Fruit fly (Drosophila melanogaster) whole organism, embryonic: ENCODE measurements around the gene be.

Source experiments
- Antp ChIP-seq: fragments of 200-800 bp; sonication (Bioruptor generic); optimal IDR thresholded peaks from 3 replicates; lab custom pipeline; 2016; ENCODE audit warnings: missing biosample characterization, missing genetic modification characterization
- Atf3 ChIP-seq: fragments of 200-800 bp; sonication (Bioruptor generic); optimal IDR thresholded peaks from 3 replicates; lab custom pipeline; 2016; ENCODE audit warnings: missing biosample characterization, missing genetic modification characterization
- Awh ChIP-seq: fragments of 200-800 bp; sonication (Bioruptor generic); IDR thresholded peaks from 2 replicates; pipeline ENCODE4, ENCODE4 v1.3.6; 2022; ENCODE audit warnings: missing biosample characterization, missing genetic modification characterization
- CG10274 ChIP-seq: fragments of 200-800 bp; sonication (Bioruptor generic); optimal IDR thresholded peaks from 3 replicates; lab custom pipeline; 2017; ENCODE audit warnings: missing biosample characterization, mild to moderate bottlenecking, missing genetic modification characterization
- CG12942 ChIP-seq: fragments of 200-800 bp; sonication (Bioruptor generic); optimal IDR thresholded peaks from 3 replicates; lab custom pipeline; 2016; ENCODE audit warnings: missing biosample characterization, missing genetic modification characterization
- CG14050 ChIP-seq: fragments of 200-800 bp; sonication (Bioruptor generic); IDR thresholded peaks from 3 replicates; pipeline ENCODE4 v1.3.6; 2022; ENCODE audit warnings: missing biosample characterization, missing genetic modification characterization
- CG15601 ChIP-seq: fragments of 200-800 bp; sonication (Bioruptor generic); optimal IDR thresholded peaks from 3 replicates; lab custom pipeline; 2019; ENCODE audit warnings: missing biosample characterization, mild to moderate bottlenecking, missing genetic modification characterization, moderate library complexity
- CG1603 ChIP-seq: fragments of 200-800 bp; sonication (Bioruptor generic); optimal IDR thresholded peaks from 2 replicates; lab custom pipeline; 2019; ENCODE audit warnings: missing biosample characterization, mild to moderate bottlenecking, missing genetic modification characterization, moderate library complexity
- CG2875 ChIP-seq: fragments of 200-800 bp; sonication (Bioruptor generic); optimal IDR thresholded peaks from 2 replicates; lab custom pipeline; 2017; ENCODE audit warnings: missing biosample characterization, mild to moderate bottlenecking, missing genetic modification characterization, missing genetic modification reagents
- CG31388 ChIP-seq: fragments of 200-800 bp; sonication (Bioruptor generic); optimal IDR thresholded peaks from 2 replicates; lab custom pipeline; 2016; ENCODE audit warnings: missing biosample characterization, missing genetic modification characterization
- CG6175 ChIP-seq: fragments of 200-800 bp; sonication (Bioruptor generic); IDR thresholded peaks from 3 replicates; pipeline ENCODE4 v1.3.6; 2022; ENCODE audit warnings: missing biosample characterization, missing genetic modification characterization
- CG6254 ChIP-seq: fragments of 200-800 bp; sonication (Bioruptor generic); optimal IDR thresholded peaks from 3 replicates; lab custom pipeline; 2017; ENCODE audit warnings: mild to moderate bottlenecking, missing biosample characterization, missing genetic modification reagents, missing genetic modification characterization
- CG6689 ChIP-seq: fragments of 200-800 bp; sonication (Bioruptor generic); IDR thresholded peaks from 2 replicates; pipeline ENCODE4 v1.3.6; 2022; ENCODE audit warnings: missing biosample characterization, missing genetic modification characterization
- CG7556 ChIP-seq: fragments of 200-800 bp; sonication (Bioruptor generic); optimal IDR thresholded peaks from 2 replicates; lab custom pipeline; 2017; ENCODE audit warnings: missing biosample characterization, mild to moderate bottlenecking, missing genetic modification characterization
- D19B ChIP-seq: fragments of 200-800 bp; sonication (Bioruptor generic); optimal IDR thresholded peaks from 2 replicates; lab custom pipeline; 2017; ENCODE audit warnings: missing biosample characterization, mild to moderate bottlenecking, missing genetic modification characterization
- Drgx ChIP-seq: fragments of 200-800 bp; sonication (Bioruptor generic); IDR thresholded peaks from 2 replicates; pipeline ENCODE4 v1.3.6; 2022; ENCODE audit warnings: missing biosample characterization, missing genetic modification characterization
- Hr78 ChIP-seq, 2 experiments: fragments of 200-800 bp in 1 of 2; fragments of >200 bp in 1 of 2; sonication (Bioruptor generic) in 1 of 2; optimal IDR thresholded peaks; 2 replicates each; lab custom pipeline; 2017 to 2019; ENCODE audit warnings: missing biosample characterization in 2 of 2, missing genetic modification characterization in 2 of 2, mild to moderate bottlenecking in 1 of 2, moderate library complexity in 1 of 2
- NK7.1 ChIP-seq: fragments of 200-800 bp; sonication (Bioruptor generic); optimal IDR thresholded peaks from 3 replicates; lab custom pipeline; 2016; ENCODE audit warnings: missing biosample characterization, missing genetic modification characterization
- Oaz ChIP-seq: fragments of 200-800 bp; sonication (Bioruptor generic); IDR thresholded peaks from 2 replicates; pipeline ENCODE4 v1.3.6; 2022; ENCODE audit warnings: missing biosample characterization, missing genetic modification characterization
- PHDP ChIP-seq: fragments of 200-800 bp; sonication (Bioruptor generic); optimal IDR thresholded peaks from 3 replicates; lab custom pipeline; 2018; ENCODE audit warnings: missing biosample characterization, mild to moderate bottlenecking, missing genetic modification characterization, moderate library complexity
- Sry-δ ChIP-seq: fragments of 200-800 bp; sonication (Bioruptor generic); optimal IDR thresholded peaks from 2 replicates; lab custom pipeline; 2016; ENCODE audit warnings: missing biosample characterization, missing genetic modification characterization
- Stat92E ChIP-seq, 3 experiments: fragments of >200 bp in 2 of 3; fragments of 200-800 bp in 1 of 3; sonication (Bioruptor generic) in 1 of 3; optimal IDR thresholded peaks; 2 replicates each; lab custom pipeline; 2017 to 2019; ENCODE audit warnings: missing biosample characterization in 3 of 3, missing genetic modification characterization in 3 of 3, mild to moderate bottlenecking in 1 of 3, moderate library complexity in 1 of 3
- Tbp ChIP-seq: fragments of >200 bp; optimal IDR thresholded peaks from 2 replicates; lab custom pipeline; 2018; ENCODE audit warnings: missing biosample characterization, missing genetic modification characterization
- ab ChIP-seq: fragments of 200-800 bp; sonication (Bioruptor generic); optimal IDR thresholded peaks from 2 replicates; lab custom pipeline; 2016; ENCODE audit warnings: missing biosample characterization, missing genetic modification characterization
- ase ChIP-seq: fragments of 200-800 bp; sonication (Bioruptor generic); IDR thresholded peaks from 3 replicates; pipeline ENCODE4 v1.3.6; 2022; ENCODE audit warnings: missing biosample characterization, missing genetic modification characterization
- bab2 ChIP-seq: fragments of 200-800 bp; sonication (Bioruptor generic); optimal IDR thresholded peaks from 2 replicates; lab custom pipeline; 2016; ENCODE audit warnings: missing biosample characterization, missing genetic modification characterization
- bsh ChIP-seq, 2 experiments: fragments of 200-800 bp; sonication (Bioruptor generic); optimal IDR thresholded peaks; 2 replicates each; lab custom pipeline; 2017 to 2018; ENCODE audit warnings: mild to moderate bottlenecking in 2 of 2, missing biosample characterization in 2 of 2, missing genetic modification characterization in 2 of 2, moderate library complexity in 1 of 2
- dimm ChIP-seq: fragments of 200-800 bp; sonication (Bioruptor generic); IDR thresholded peaks from 2 replicates; pipeline ENCODE4 v1.3.6; 2022; ENCODE audit warnings: missing biosample characterization, missing genetic modification characterization
- dm ChIP-seq: fragments of 200-800 bp; sonication (Bioruptor generic); optimal IDR thresholded peaks from 3 replicates; lab custom pipeline; 2016; ENCODE audit warnings: missing biosample characterization, missing genetic modification characterization
- dmrt11E ChIP-seq: fragments of 200-800 bp; sonication (Bioruptor generic); optimal IDR thresholded peaks from 3 replicates; lab custom pipeline; 2018; ENCODE audit warnings: missing biosample characterization, mild to moderate bottlenecking, missing genetic modification characterization, moderate library complexity
- dmrt99B ChIP-seq: fragments of 200-800 bp; sonication (Bioruptor generic); optimal IDR thresholded peaks from 2 replicates; lab custom pipeline; 2018; ENCODE audit warnings: missing biosample characterization, mild to moderate bottlenecking, missing genetic modification characterization, moderate library complexity
- esg ChIP-seq: fragments of 200-800 bp; sonication (Bioruptor generic); conservative IDR thresholded peaks from 2 replicates; pipeline ENCODE4 v1.3.6; 2022; ENCODE audit warnings: missing biosample characterization, missing genetic modification characterization
- fru ChIP-seq: fragments of >200 bp; optimal IDR thresholded peaks from 2 replicates; lab custom pipeline; 2017
- fu2 ChIP-seq: fragments of 200-800 bp; sonication (Bioruptor generic); optimal IDR thresholded peaks from 2 replicates; lab custom pipeline; 2016; ENCODE audit warnings: missing biosample characterization, missing genetic modification characterization
- gsb-n ChIP-seq: fragments of 200-800 bp; sonication (Bioruptor generic); optimal IDR thresholded peaks from 3 replicates; lab custom pipeline; 2018; ENCODE audit warnings: missing biosample characterization, mild to moderate bottlenecking, missing genetic modification characterization
- gt ChIP-seq: fragments of 200-800 bp; sonication (Bioruptor generic); IDR thresholded peaks from 2 replicates; pipeline ENCODE4 v1.3.6; 2022; ENCODE audit warnings: missing biosample characterization, missing genetic modification characterization
- hbn ChIP-seq: fragments of 200-800 bp; sonication (Bioruptor generic); IDR thresholded peaks from 2 replicates; pipeline ENCODE4 v1.3.6; 2022; ENCODE audit warnings: missing biosample characterization, missing genetic modification characterization; ENCODE audit not compliant: partially characterized antibody
- hkb ChIP-seq, 2 experiments: fragments of 200-800 bp in 1 of 2; fragments of >200 bp in 1 of 2; sonication (Bioruptor generic) in 1 of 2; IDR thresholded peaks in 1 of 2; optimal IDR thresholded peaks in 1 of 2; 2 replicates each; pipeline versions ENCODE4 v1.3.6 to Lab custom; 2017 to 2022; ENCODE audit warnings: missing biosample characterization in 1 of 2, missing genetic modification characterization in 1 of 2
- insv ChIP-seq, 2 experiments: fragments of 200-800 bp; sonication (Bioruptor generic); optimal IDR thresholded peaks; 3 replicates each; lab custom pipeline; 2016 to 2018; ENCODE audit warnings: missing biosample characterization in 2 of 2, missing genetic modification characterization in 2 of 2
- klu ChIP-seq: fragments of 200-800 bp; sonication (Bioruptor generic); IDR thresholded peaks from 2 replicates; pipeline ENCODE4 v1.3.6; 2022; ENCODE audit warnings: missing biosample characterization, missing genetic modification characterization
- oc ChIP-seq: fragments of 200-800 bp; sonication (Bioruptor generic); optimal IDR thresholded peaks from 2 replicates; lab custom pipeline; 2018; ENCODE audit warnings: missing biosample characterization, mild to moderate bottlenecking, missing genetic modification characterization, moderate library complexity
- sd ChIP-seq: fragments of 200-800 bp; sonication (Bioruptor generic); optimal IDR thresholded peaks from 3 replicates; lab custom pipeline; 2018; ENCODE audit warnings: missing biosample characterization, mild to moderate bottlenecking, missing genetic modification characterization, moderate library complexity
- sens ChIP-seq: fragments of 200-800 bp; sonication (Bioruptor generic); peaks from one replicate; lab custom pipeline; 2016; ENCODE audit warnings: missing biosample characterization, missing genetic modification characterization
- sens-2 ChIP-seq: fragments of 200-800 bp; sonication (Bioruptor generic); IDR thresholded peaks from 2 replicates; pipeline ENCODE4 v1.3.6; 2022; ENCODE audit warnings: missing biosample characterization, missing genetic modification characterization
- seq ChIP-seq: fragments of 200-800 bp; sonication (Bioruptor generic); IDR thresholded peaks from 2 replicates; pipeline ENCODE4 v1.3.6; 2022; ENCODE audit warnings: missing biosample characterization, missing genetic modification characterization
- shn ChIP-seq: fragments of 200-800 bp; sonication (Bioruptor generic); optimal IDR thresholded peaks from 3 replicates; lab custom pipeline; 2016; ENCODE audit warnings: missing biosample characterization, missing genetic modification characterization
- slp2 ChIP-seq: fragments of 200-800 bp; sonication (Bioruptor generic); optimal IDR thresholded peaks from 2 replicates; lab custom pipeline; 2016; ENCODE audit warnings: missing biosample characterization, missing genetic modification characterization
- stc ChIP-seq: fragments of 200-800 bp; sonication (Bioruptor generic); IDR thresholded peaks from 2 replicates; pipeline ENCODE4 v1.3.6; 2022; ENCODE audit warnings: missing biosample characterization, missing genetic modification characterization
- tgo ChIP-seq: fragments of 200-800 bp; sonication (Bioruptor generic); IDR thresholded peaks from 3 replicates; pipeline ENCODE4 v1.3.6; 2022; ENCODE audit warnings: missing biosample characterization, missing genetic modification characterization
- trem ChIP-seq: fragments of 200-800 bp; optimal IDR thresholded peaks from 3 replicates; lab custom pipeline; 2019; ENCODE audit warnings: missing biosample characterization, mild to moderate bottlenecking, missing genetic modification characterization, moderate library complexity

The be gene

dm6 chrX:15023826-15024545 is at the start of gene be (continued):
- TF ChIP-seq insv (GFP tag; optimal IDR thresholded peaks at IDR 0.05; lab: Kevin White, UChicago): peak in 1 of 2 experiments; percentile 25
- TF ChIP-seq seq (GFP tag; lab: Robert Waterston, UW): no peak
- no peak for TF ChIP-seq hkb (optimal IDR thresholded peaks at IDR 0.05; lab: Kevin White, UChicago)
- 0 out of 2 replicates have a peak, but pooled peaks have one; percentile 26 for TF ChIP-seq hkb (GFP tag; IDR thresholded peaks at IDR 0.05; lab: Robert Waterston, UW)
- no peak for TF ChIP-seq Awh (GFP tag; lab: Robert Waterston, UW)
- TF ChIP-seq ab: no peak
- peak in 1 of 2 experiments; percentile 41 for TF ChIP-seq Hr78 (GFP tag; optimal IDR thresholded peaks at IDR 0.05; lab: Kevin White, UChicago)
- no peak for TF ChIP-seq CG31388
- peak; percentile 62 for TF ChIP-seq PHDP (tag; lab: Kevin White, UChicago)
- TF ChIP-seq CG6175 (GFP tag; lab: Robert Waterston, UW): no peak
- no peak for TF ChIP-seq dm (GFP tag; lab: Kevin White, UChicago)
- TF ChIP-seq D19B (GFP tag; lab: Kevin White, UChicago): no peak
- TF ChIP-seq NK7.1 (GFP tag; lab: Kevin White, UChicago): no peak
- peak; percentile 77 for TF ChIP-seq tgo
- peak; percentile 71 for TF ChIP-seq CG15601 (tag; lab: Kevin White, UChicago)
- TF ChIP-seq CG7556 (GFP tag; lab: Kevin White, UChicago): peak; percentile 89
- no peak for TF ChIP-seq CG6254 (GFP tag; lab: Kevin White, UChicago)
- TF ChIP-seq hbn (GFP tag; lab: Robert Waterston, UW): no peak
- no peak for TF ChIP-seq Oaz (GFP tag; lab: Robert Waterston, UW)
- TF ChIP-seq dmrt99B (tag; lab: Kevin White, UChicago): peak; percentile 84
- peak; percentile 32; the same call in 1 of the 2 replicates for TF ChIP-seq klu (GFP tag; lab: Robert Waterston, UW)
- TF ChIP-seq Atf3 (GFP tag; lab: Kevin White, UChicago): no peak
- TF ChIP-seq dimm: no peak
- TF ChIP-seq sens-2 (GFP tag; lab: Robert Waterston, UW): no peak
- TF ChIP-seq CG14050: peak; percentile 18; the same call in 1 of the 3 replicates
- TF ChIP-seq fu2 (GFP tag; lab: Kevin White, UChicago): no peak
- peak; percentile 74 for TF ChIP-seq CG6689 (GFP tag; lab: Robert Waterston, UW)
- no peak for TF ChIP-seq fru (lab: Kevin White, UChicago)
- no peak for TF ChIP-seq CG1603 (tag; lab: Kevin White, UChicago)
- TF ChIP-seq ase: 0 out of 3 replicates have a peak, but pooled peaks have one; percentile 4
- TF ChIP-seq trem (tag; lab: Kevin White, UChicago): peak; percentile 58
- peak; percentile 84 for TF ChIP-seq dmrt11E
- peak; percentile 74 for TF ChIP-seq gsb-n (tag; lab: Kevin White, UChicago)
- TF ChIP-seq Sry-δ (GFP tag; lab: Kevin White, UChicago): no peak
- no peak for TF ChIP-seq Stat92E (GFP tag; optimal IDR thresholded peaks at IDR 0.05; lab: Kevin White, UChicago)
- TF ChIP-seq Drgx (GFP tag; lab: Robert Waterston, UW): peak; percentile 38; the same call in 1 of the 2 replicates
- no peak; the same call in 1 of the 2 replicates for TF ChIP-seq stc (GFP tag; lab: Robert Waterston, UW)
- TF ChIP-seq CG2875: no peak
- TF ChIP-seq esg (GFP tag; lab: Robert Waterston, UW): peak; percentile 47
- peak in 1 of 2 experiments; percentile 66 for TF ChIP-seq bsh (GFP tag; optimal IDR thresholded peaks at IDR 0.05; lab: Kevin White, UChicago)
- TF ChIP-seq bab2 (GFP tag; lab: Kevin White, UChicago): no peak
- no peak for TF ChIP-seq oc (tag; lab: Kevin White, UChicago)
- no peak for TF ChIP-seq slp2
- no peak for TF ChIP-seq gt
- TF ChIP-seq sd (tag; lab: Kevin White, UChicago): peak; percentile 22
- TF ChIP-seq shn (GFP tag; lab: Kevin White, UChicago): no peak
- no peak for TF ChIP-seq Antp
- TF ChIP-seq CG12942 (GFP tag; lab: Kevin White, UChicago): peak; percentile 46
- TF ChIP-seq CG10274: no peak
- TF ChIP-seq sens: peak; percentile 60
- TF ChIP-seq Tbp: no peak
